Worm (Caenorhabditis elegans) whole organism, mixed stage, embryonic: Measurements from ENCODE around the gene F07G11.3.

Experiments
- nhr-237 ChIP-seq: fragments of 150-350 bp; optimal IDR thresholded peaks from 2 replicates; lab custom pipeline; 2014; ENCODE audit warnings: missing biosample characterization, missing genetic modification characterization
- snpc-4 ChIP-seq: fragments of 150-350 bp; optimal IDR thresholded peaks from 2 replicates; lab custom pipeline; 2014; ENCODE audit warnings: missing biosample characterization, missing genetic modification characterization

DNA sequence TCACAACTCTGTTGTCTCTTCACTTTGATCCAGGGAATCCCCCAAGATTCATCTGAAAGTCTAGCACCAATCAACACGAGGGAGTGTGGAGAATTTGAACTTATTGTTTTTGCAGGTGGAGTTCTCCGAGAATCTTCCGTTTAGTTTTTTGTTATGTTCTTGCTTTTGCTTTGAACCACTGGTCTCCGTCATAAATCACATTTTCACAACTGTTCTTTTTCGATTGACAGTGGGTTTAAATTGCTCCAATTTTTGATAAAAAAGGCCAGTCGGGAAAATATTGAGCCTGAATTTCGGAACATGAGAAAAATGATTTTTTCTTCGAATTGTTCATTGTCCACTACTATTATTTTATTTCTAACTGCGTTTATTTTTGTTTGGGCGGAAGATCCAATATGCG is 23.4 kb downstream of the F07G11.3 start, which contains the start of gene F10G2.10:
- TF ChIP-seq nhr-237 (tag; lab: Kevin White, UChicago) (no peak), snpc-4 (no peak)
